Worm (Caenorhabditis elegans) whole organism, late embryonic: Measurements from ENCODE around the gene srx-63.
A peak's percentile ranks its signal among the peaks of the same experiment; 100 is the strongest.

ENCODE experiments used
- C38D4.7 ChIP-seq: fragments of 200-800 bp; sonication (Bioruptor generic); optimal IDR thresholded peaks from 2 replicates; lab custom pipeline; 2018; ENCODE audit warnings: mild to moderate bottlenecking, missing genetic modification characterization, moderate library complexity, missing compliant biosample characterization
- F13H6.1 ChIP-seq: sonication (generic microtip); optimal IDR thresholded peaks from 2 replicates; lab custom pipeline; 2016; ENCODE audit warnings: missing genetic modification characterization, missing compliant biosample characterization
- K09A11.1 ChIP-seq: sonication (generic microtip); optimal IDR thresholded peaks from 2 replicates; lab custom pipeline; 2017; ENCODE audit warnings: antibody characterized with exemption, mild to moderate bottlenecking, missing genetic modification characterization, missing compliant biosample characterization; ENCODE audit not compliant: insufficient read depth
- ama-1 ChIP-seq: fragments of 150-350 bp; optimal IDR thresholded peaks from 2 replicates; lab custom pipeline; 2014
- ceh-18 ChIP-seq: sonication (generic microtip); optimal IDR thresholded peaks from 2 replicates; lab custom pipeline; 2016; ENCODE audit warnings: missing genetic modification characterization, missing compliant biosample characterization
- ceh-19 ChIP-seq: fragments of 200-800 bp; sonication (Bioruptor generic); optimal IDR thresholded peaks from 2 replicates; lab custom pipeline; 2018; ENCODE audit warnings: mild to moderate bottlenecking, missing genetic modification characterization, missing compliant biosample characterization
- ceh-24 ChIP-seq: sonication (generic microtip); optimal IDR thresholded peaks from 2 replicates; lab custom pipeline; 2016; ENCODE audit warnings: mild to moderate bottlenecking, missing genetic modification characterization, missing compliant biosample characterization
- ceh-30 ChIP-seq: fragments of 150-350 bp; optimal IDR thresholded peaks from 2 replicates; lab custom pipeline; 2014; ENCODE audit warnings: missing biosample characterization, missing genetic modification characterization
- ceh-31 ChIP-seq: sonication (generic microtip); optimal IDR thresholded peaks from 2 replicates; lab custom pipeline; 2016; ENCODE audit warnings: missing genetic modification characterization, missing compliant biosample characterization
- ceh-48 ChIP-seq: sonication (generic microtip); optimal IDR thresholded peaks from 2 replicates; lab custom pipeline; 2016; ENCODE audit warnings: missing genetic modification characterization, inconsistent platforms, missing compliant biosample characterization
- ceh-6 ChIP-seq: fragments of 200-800 bp; sonication (Bioruptor generic); optimal IDR thresholded peaks from 2 replicates; lab custom pipeline; 2018; ENCODE audit warnings: mild to moderate bottlenecking, missing genetic modification characterization, missing compliant biosample characterization
- dve-1 ChIP-seq: sonication (generic microtip); optimal IDR thresholded peaks from 2 replicates; lab custom pipeline; 2017; ENCODE audit warnings: antibody characterized with exemption, mild to moderate bottlenecking, missing genetic modification characterization, missing compliant biosample characterization
- elt-2 ChIP-seq: sonication (generic microtip); optimal IDR thresholded peaks from 2 replicates; lab custom pipeline; 2016; ENCODE audit warnings: missing genetic modification reagents, missing genetic modification characterization, missing compliant biosample characterization
- elt-4 ChIP-seq: sonication (generic microtip); optimal IDR thresholded peaks from 2 replicates; lab custom pipeline; 2016; ENCODE audit warnings: missing genetic modification characterization, missing compliant biosample characterization
- ets-4 ChIP-seq: sonication (generic microtip); optimal IDR thresholded peaks from 2 replicates; lab custom pipeline; 2016; ENCODE audit warnings: missing genetic modification characterization, missing compliant biosample characterization
- fax-1 ChIP-seq: sonication (generic microtip); optimal IDR thresholded peaks from 2 replicates; lab custom pipeline; 2016; ENCODE audit warnings: missing genotype, missing genetic modification characterization, missing compliant biosample characterization
- gmeb-2 ChIP-seq: sonication (generic microtip); optimal IDR thresholded peaks from 2 replicates; lab custom pipeline; 2016; ENCODE audit warnings: missing genetic modification characterization, inconsistent platforms, missing compliant biosample characterization
- hlh-13 ChIP-seq: fragments of 200-800 bp; sonication (Bioruptor generic); optimal IDR thresholded peaks from 2 replicates; lab custom pipeline; 2018; ENCODE audit warnings: mild to moderate bottlenecking, missing genetic modification characterization, missing compliant biosample characterization
- hlh-30 ChIP-seq: sonication (generic microtip); optimal IDR thresholded peaks from 2 replicates; lab custom pipeline; 2017; ENCODE audit warnings: antibody characterized with exemption, missing genetic modification characterization, missing compliant biosample characterization; ENCODE audit not compliant: insufficient read depth
- hlh-8 ChIP-seq: sonication (generic microtip); optimal IDR thresholded peaks from 2 replicates; lab custom pipeline; 2016; ENCODE audit warnings: missing genotype, missing genetic modification characterization, missing compliant biosample characterization
- lim-6 ChIP-seq: sonication (generic microtip); optimal IDR thresholded peaks from 2 replicates; lab custom pipeline; 2016; ENCODE audit warnings: missing genetic modification characterization, missing compliant biosample characterization
- pag-3 ChIP-seq: sonication (generic microtip); optimal IDR thresholded peaks from 2 replicates; lab custom pipeline; 2016; ENCODE audit warnings: missing compliant biosample characterization, missing genetic modification characterization, borderline replicate concordance
- pat-9 ChIP-seq: fragments of 200-800 bp; sonication (Bioruptor generic); optimal IDR thresholded peaks from 2 replicates; lab custom pipeline; 2018; ENCODE audit warnings: mild to moderate bottlenecking, missing genetic modification characterization, moderate library complexity, missing compliant biosample characterization
- pha-2 ChIP-seq: sonication (generic microtip); optimal IDR thresholded peaks from 2 replicates; lab custom pipeline; 2017; ENCODE audit warnings: mild to moderate bottlenecking, missing genetic modification characterization, missing compliant biosample characterization
- pha-4 ChIP-seq: fragments of 150-350 bp; optimal IDR thresholded peaks from 2 replicates; lab custom pipeline; 2018; ENCODE audit warnings: missing biosample characterization, missing genetic modification reagents, missing genetic modification characterization
- pqm-1 ChIP-seq: sonication (generic microtip); optimal IDR thresholded peaks from 2 replicates; lab custom pipeline; 2016; ENCODE audit warnings: missing genetic modification characterization, missing compliant biosample characterization
- ref-2 ChIP-seq: sonication (generic microtip); optimal IDR thresholded peaks from 2 replicates; lab custom pipeline; 2016; ENCODE audit warnings: missing genetic modification characterization, missing compliant biosample characterization
- sox-2 ChIP-seq: fragments of 200-800 bp; sonication (Bioruptor generic); IDR thresholded peaks from 2 replicates; pipeline ENCODE4 v1.3.6; 2022; ENCODE audit warnings: missing genetic modification reagents, missing genetic modification characterization, missing compliant biosample characterization
- tbx-2 ChIP-seq: sonication (generic microtip); optimal IDR thresholded peaks from 2 replicates; lab custom pipeline; 2016; ENCODE audit warnings: missing genetic modification characterization, missing compliant biosample characterization
- unc-55 ChIP-seq: sonication (generic microtip); optimal IDR thresholded peaks from 2 replicates; lab custom pipeline; 2017; ENCODE audit warnings: missing biosample characterization, missing genetic modification reagents, missing genetic modification characterization
- zip-5 ChIP-seq: sonication (generic microtip); optimal IDR thresholded peaks from 2 replicates; lab custom pipeline; 2016; ENCODE audit warnings: missing genetic modification characterization, missing compliant biosample characterization
- ztf-16 ChIP-seq: sonication (generic microtip); optimal IDR thresholded peaks from 2 replicates; lab custom pipeline; 2017; ENCODE audit warnings: missing genetic modification characterization, missing compliant biosample characterization

Gene srx-63

DNA sequence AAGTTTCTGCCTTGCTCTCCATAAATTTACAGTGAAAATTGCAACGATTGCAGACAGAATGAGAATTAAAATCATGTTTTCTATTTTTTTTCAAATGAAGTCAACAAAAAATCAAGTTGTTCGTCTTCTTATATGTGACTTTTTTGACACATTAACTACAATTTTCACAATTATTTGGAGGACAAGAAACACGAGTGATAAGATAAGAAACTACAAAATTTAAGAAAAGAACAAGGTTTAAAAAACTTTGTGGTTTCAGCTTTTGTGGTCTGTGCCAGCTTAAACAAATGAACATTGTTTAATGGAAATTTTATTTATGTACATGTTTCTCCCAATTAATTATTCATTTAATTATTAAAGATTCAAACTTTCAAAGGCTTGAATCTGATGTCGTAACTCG is 39.0 kb downstream of the srx-63 start, which contains the start of gene cyp-34A9:
Gene cyp-34A9 (minus strand): TSS at position 131 of the 400 bp plus-strand sequence.
- no peak for TF ChIP-seq ceh-31 (tag; lab: Kevin White, UChicago)
- TF ChIP-seq elt-2 (tag; lab: Kevin White, UChicago) = peak; percentile 2

DNA sequence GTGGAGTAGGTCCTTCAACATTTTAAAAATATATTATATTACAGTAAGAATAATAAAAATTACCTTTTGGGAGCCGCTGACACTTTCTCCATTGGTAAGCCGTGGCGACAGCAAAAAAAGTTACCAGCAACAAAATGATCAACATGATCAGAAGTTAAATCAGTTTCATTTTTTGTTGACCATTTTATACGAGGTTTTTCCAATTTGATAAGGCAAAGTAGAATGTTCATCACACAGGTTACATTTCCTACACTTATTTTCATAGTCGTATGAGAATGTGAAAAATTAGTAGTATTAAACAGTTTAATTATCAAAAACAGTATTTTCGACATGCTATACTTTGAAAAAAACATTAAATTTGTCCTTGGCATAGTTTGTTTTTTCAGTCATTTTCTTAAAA is 41.4 kb downstream of the srx-63 start, which contains the start of gene cyp-34A10:
Gene cyp-34A10 (minus strand): TSS at position 146 of the 400 bp plus-strand sequence.
- no peak for TF ChIP-seq pat-9
- no peak for TF ChIP-seq ztf-16 (tag; lab: Kevin White, UChicago)
- no peak for TF ChIP-seq ceh-6 (GFP tag; lab: Kevin White, UChicago)
- TF ChIP-seq ceh-30 = no peak

DNA sequence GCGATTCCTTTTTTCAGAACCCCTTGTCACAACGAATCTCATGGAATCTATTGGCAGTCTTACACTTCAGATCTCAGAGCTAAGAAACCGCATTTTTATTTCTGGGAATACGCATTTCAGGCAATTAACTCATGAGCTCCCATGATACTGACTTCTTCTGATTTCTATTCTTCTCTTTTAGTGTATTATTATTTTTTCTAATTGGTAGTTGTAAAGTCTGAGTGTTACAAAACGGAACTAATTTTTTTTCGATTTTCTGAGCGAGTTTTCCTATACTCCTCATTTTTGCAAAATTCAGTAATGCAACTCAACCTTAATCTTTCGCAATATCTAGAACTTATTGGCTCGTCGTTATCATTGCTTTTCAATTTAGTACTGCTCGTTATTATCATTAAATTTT is 42.9 kb downstream of the srx-63 start, which contains the start of gene str-82:
Gene str-82 (plus strand): TSS at position 301 of the 400 bp plus-strand sequence.
- TF ChIP-seq elt-4 (tag; lab: Kevin White, UChicago) (no peak), lim-6 (no peak), pag-3 (tag; lab: Kevin White, UChicago) (no peak), hlh-30 (tag; lab: Kevin White, UChicago) (no peak), ceh-24 (tag; lab: Kevin White, UChicago) (no peak), F13H6.1 (tag; lab: Kevin White, UChicago) (no peak), ceh-19 (GFP tag; lab: Kevin White, UChicago) (no peak), hlh-13 (GFP tag; lab: Kevin White, UChicago) (no peak)
- TF ChIP-seq, all 69 proteins: peak for 0

DNA sequence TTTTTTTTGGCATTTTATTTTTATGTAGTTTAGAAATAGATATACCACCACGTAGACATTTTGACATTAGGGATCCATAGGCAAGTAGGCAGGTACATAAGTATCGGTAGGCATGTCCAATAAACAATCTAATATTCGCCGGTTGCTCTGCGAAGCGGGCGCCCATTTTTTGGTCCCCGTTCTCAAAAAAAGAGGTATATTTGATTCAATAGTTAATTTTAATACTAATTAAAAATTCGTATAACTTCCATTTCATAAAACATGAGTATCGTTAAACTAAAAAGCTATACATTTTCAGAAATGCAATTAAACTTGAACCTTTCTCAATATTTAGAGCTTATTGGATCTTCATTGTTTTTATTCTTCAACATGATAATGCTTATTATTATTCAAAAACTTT is 45.5 kb downstream of the srx-63 start, which contains the start of gene str-83:
Gene str-83 (plus strand): TSS at position 301 of the 400 bp plus-strand sequence.
- TF ChIP-seq ets-4 (tag; lab: Kevin White, UChicago) (no peak), hlh-13 (GFP tag; lab: Kevin White, UChicago) (no peak), ceh-30 (no peak), pha-2 (tag; lab: Kevin White, UChicago) (no peak), lim-6 (no peak), ceh-6 (GFP tag; lab: Kevin White, UChicago) (no peak), K09A11.1 (tag; lab: Kevin White, UChicago) (no peak)

DNA sequence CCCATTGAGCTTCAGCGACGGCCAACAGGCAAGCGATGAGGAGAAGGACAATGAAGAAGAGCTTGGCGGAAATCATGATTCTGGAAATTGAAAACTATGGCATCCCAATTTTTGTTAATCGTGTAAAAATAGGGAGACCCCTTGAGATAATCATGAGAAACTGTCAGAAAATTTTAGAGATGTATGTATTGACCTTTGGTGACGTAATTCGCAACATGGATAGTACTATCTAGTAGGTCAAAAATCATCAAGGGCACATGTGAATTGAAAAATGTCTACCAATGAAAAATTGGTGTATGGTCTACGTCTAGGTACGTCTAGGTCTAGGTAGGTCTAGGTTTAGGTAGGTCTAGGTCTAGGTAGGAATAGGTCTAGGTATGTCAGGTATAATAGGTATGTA is 47.6 kb downstream of the srx-63 start, which contains the start of gene nlp-34:
Gene nlp-34 (minus strand): TSS at position 82 of the 400 bp plus-strand sequence.
- TF ChIP-seq pat-9 = no peak
- TF ChIP-seq zip-5 (tag; lab: Kevin White, UChicago) = no peak
- TF ChIP-seq ceh-6 (GFP tag; lab: Kevin White, UChicago) = no peak
- no peak for TF ChIP-seq tbx-2 (tag; lab: Kevin White, UChicago)
- TF ChIP-seq gmeb-2 (tag; lab: Kevin White, UChicago) = no peak
- no peak for TF ChIP-seq hlh-8
- no peak for TF ChIP-seq dve-1 (tag; lab: Kevin White, UChicago)
- no peak for TF ChIP-seq elt-4 (tag; lab: Kevin White, UChicago)
- no peak for TF ChIP-seq hlh-13 (GFP tag; lab: Kevin White, UChicago)
- TF ChIP-seq ama-1 (lab: Kevin White, UChicago) = no peak
- no peak for TF ChIP-seq ceh-19 (GFP tag; lab: Kevin White, UChicago)
- TF ChIP-seq fax-1 (tag; lab: Kevin White, UChicago) = no peak
- no peak for TF ChIP-seq sox-2
- no peak for TF ChIP-seq pqm-1
- no peak for TF ChIP-seq pha-4 (tag; lab: Kevin White, UChicago)
- TF ChIP-seq ceh-48 (tag; lab: Kevin White, UChicago) = no peak
- no peak for TF ChIP-seq C38D4.7
- TF ChIP-seq, all 69 proteins: peak for 0

DNA sequence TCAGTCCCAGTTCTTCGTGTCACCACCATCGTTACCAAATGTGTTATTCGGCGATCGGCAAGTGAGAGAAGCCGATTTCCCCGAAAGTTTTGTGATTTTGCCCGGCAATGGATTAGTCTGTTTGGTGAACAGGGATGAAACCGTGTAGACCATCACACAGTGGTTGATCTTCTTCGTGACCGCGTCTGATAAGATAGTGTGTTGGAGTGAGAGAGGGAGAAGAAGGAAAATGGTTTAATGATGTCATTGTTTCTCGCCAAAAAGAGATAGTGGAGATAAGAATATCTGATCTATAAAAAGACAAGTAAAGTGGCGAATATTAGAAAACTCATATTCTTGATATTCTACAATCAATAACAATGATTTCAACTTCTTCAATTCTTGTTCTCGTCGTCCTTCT is 48.4 kb downstream of the srx-63 start, which contains the start of gene nlp-31:
Gene nlp-31 (plus strand): TSS at position 237 of the 400 bp plus-strand sequence.
- TF ChIP-seq ref-2 (tag; lab: Kevin White, UChicago) (peak; percentile 3), elt-2 (tag; lab: Kevin White, UChicago) (peak; percentile 61), unc-55 (GFP tag; lab: Kevin White, UChicago) (no peak), ceh-18 (tag; lab: Kevin White, UChicago) (no peak)
- TF ChIP-seq, all 69 proteins: peak for 2
